Worm (Caenorhabditis elegans): ENCODE data around the gene clec-7.
"Not testable (repeated sequence)": the region's sequence is repeated elsewhere in the genome, so short reads cannot be mapped to it uniquely, and the experiment has no call there.

Gene clec-7

ce11 chrV:7328092-7328491 is at the start of gene clec-7:
clec-7 (plus strand) TSS chrV:7328392.
- TF ChIP-seq unc-62 (GFP tag; optimal IDR thresholded peaks at IDR 0.05) = no peak

ce11 chrV:7279090-7279489 is 49.1 kb upstream of the clec-7 start, which contains the start of gene C13A2.4:
C13A2.4 (plus strand) TSS chrV:7279390.
- no peak for TF ChIP-seq unc-62 (GFP tag; optimal IDR thresholded peaks at IDR 0.05)

- no peak for TF ChIP-seq unc-62 (GFP tag; optimal IDR thresholded peaks at IDR 0.05)
Observed at ce11 chrV:7282037-7282436, 46.2 kb upstream of the clec-7 start, which contains the start of gene C13A2.3. C13A2.3 (plus strand) TSS chrV:7282337.

- no peak for TF ChIP-seq unc-62 (GFP tag; optimal IDR thresholded peaks at IDR 0.05)
Observed at ce11 chrV:7288699-7289098, 39.5 kb upstream of the clec-7 start, which contains the start of gene C13A2.1. C13A2.1 (plus strand) TSS chrV:7288999.

ce11 chrV:7295270-7295669 is 32.9 kb upstream of the clec-7 start, which contains the start of gene F07G11.4:
F07G11.4 (minus strand) TSS chrV:7295370.
- no peak for TF ChIP-seq unc-62 (GFP tag; optimal IDR thresholded peaks at IDR 0.05)

DNA sequence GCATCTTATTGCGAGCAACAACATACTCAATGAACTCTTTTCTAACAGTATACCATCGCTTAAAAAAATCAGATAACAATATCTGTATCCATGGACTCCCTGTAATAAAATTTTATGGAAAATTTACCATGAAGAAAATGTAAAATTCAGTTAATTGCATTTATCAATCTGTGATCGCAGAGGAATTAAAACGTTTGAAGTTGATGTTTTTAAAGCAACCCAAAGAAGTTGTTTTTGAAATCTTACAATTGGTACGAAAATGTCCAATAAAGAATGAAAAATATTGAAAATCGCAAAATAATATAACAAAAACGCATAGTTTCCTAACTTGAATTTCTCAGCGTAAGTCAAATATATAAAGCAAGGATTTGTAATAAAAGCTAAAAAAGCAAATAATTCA is 30.9 kb upstream of the clec-7 start, which contains the start of gene srj-32:
Gene srj-32 (minus strand): TSS at position 101 of the 400 bp plus-strand sequence.
- no peak for TF ChIP-seq unc-62 (GFP tag; optimal IDR thresholded peaks at IDR 0.05)

DNA sequence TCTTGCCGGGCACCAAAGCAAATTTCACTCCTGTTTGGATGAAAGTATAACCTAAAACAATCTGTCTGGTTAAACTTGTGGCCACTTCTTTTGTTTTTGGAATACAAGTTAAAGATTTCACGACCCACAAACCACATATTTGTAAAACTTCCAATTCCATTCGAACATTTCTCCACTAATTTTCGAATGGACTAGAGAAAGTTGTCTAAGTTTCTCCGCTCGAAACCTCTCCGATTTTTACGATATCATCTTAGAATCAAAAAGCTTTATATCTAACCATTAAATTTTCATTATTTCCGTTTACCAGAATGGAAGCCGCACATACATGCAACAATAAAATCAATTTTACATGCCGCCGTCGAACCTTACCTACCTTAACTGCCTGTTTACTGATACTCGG is 29.7 kb upstream of the clec-7 start, which contains the start of gene F07G11.3:
Gene F07G11.3 (plus strand): TSS at position 301 of the 400 bp plus-strand sequence.
- no peak for TF ChIP-seq unc-62 (GFP tag; optimal IDR thresholded peaks at IDR 0.05)

DNA sequence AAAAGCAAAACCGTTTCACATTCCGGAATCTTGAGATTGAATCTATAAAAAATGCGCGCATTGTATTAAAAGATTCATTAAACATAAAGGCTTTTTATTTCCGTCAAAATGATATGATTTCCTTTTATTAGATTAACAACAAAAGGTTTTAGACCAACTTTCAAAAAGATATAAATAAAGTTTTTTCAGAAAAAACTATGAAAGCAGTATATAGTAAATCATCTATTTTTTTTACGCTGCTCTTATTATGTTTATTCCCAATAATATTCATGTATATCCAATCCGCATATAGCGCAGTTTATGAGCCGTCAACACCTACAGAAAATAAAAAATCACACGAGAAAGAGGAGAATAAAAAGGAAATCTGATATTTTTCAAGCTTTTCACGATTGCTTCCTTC is 23.7 kb upstream of the clec-7 start, which contains the start of gene F07G11.2:
Gene F07G11.2 (plus strand): TSS at position 301 of the 400 bp plus-strand sequence.
- TF ChIP-seq unc-62 (GFP tag; optimal IDR thresholded peaks at IDR 0.05) = not testable (repeated sequence)

ce11 chrV:7307089-7307488 is 21.1 kb upstream of the clec-7 start, which contains the start of gene F07G11.1:
F07G11.1 (plus strand) TSS chrV:7307389.
- no peak for TF ChIP-seq unc-62 (GFP tag; optimal IDR thresholded peaks at IDR 0.05)

DNA sequence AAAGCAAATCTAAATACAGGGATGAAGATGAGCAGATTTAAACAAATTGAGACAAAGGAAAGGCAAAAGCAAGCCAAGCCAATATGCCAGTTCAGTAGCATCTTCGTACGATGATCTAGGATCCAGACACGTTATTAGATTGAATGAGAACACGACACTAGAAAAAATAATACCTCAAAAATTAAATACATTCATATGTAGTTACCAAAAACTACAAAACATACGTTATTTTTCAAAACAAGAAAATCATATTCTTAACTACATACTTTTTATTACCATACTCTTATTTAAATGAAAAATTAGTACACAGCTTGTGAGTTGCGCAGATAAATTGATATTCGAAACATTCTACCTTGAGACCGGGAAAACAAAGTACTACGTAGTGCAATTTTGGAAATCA is 15.0 kb upstream of the clec-7 start, which contains the start of gene srx-6:
Gene srx-6 (minus strand): TSS at position 101 of the 400 bp plus-strand sequence.
- no peak for TF ChIP-seq unc-62 (GFP tag; optimal IDR thresholded peaks at IDR 0.05)

DNA sequence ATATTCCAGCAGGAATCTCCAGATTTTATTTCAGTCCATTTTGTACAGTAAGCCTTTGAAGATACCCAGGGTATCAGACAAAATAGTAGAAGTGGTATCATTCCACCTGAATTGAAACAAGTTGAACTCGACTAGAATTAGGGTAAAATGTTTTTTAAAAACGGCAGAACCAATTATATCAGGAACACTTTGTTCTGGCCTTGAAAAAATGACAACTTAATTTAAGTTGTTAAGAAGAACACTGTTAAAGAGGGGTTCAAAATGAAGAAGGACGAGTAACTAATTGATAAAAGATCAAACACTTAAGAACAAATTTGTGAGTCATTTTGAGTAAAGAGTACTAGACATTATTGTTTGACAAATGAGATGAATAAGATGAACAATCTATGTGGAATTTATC is 7.3 kb upstream of the clec-7 start, which contains the start of gene lmd-4:
Gene lmd-4 (minus strand): TSS at position 101 of the 400 bp plus-strand sequence.
- no peak for TF ChIP-seq unc-62 (GFP tag; optimal IDR thresholded peaks at IDR 0.05)

- no peak for TF ChIP-seq unc-62 (GFP tag; optimal IDR thresholded peaks at IDR 0.05)
Observed at ce11 chrV:7321915-7322314, 6.3 kb upstream of the clec-7 start, which contains the start of gene F10G2.10. F10G2.10 (plus strand) TSS chrV:7322215.

ce11 chrV:7325285-7325684 is 2.9 kb upstream of the clec-7 start, which contains the start of gene srx-92:
srx-92 (minus strand) TSS chrV:7325385.
- no peak for TF ChIP-seq unc-62 (GFP tag; optimal IDR thresholded peaks at IDR 0.05)

ce11 chrV:7326928-7327327 is 1.3 kb upstream of the clec-7 start, which contains the start of gene F10G2.4:
F10G2.4 (plus strand) TSS chrV:7327228.
- TF ChIP-seq unc-62 (GFP tag; optimal IDR thresholded peaks at IDR 0.05) = no peak

ce11 chrV:7330868-7331267 is 2.7 kb downstream of the clec-7 start, which contains the start of gene F10G2.2:
F10G2.2 (plus strand) TSS chrV:7331168.
- TF ChIP-seq unc-62 (GFP tag; optimal IDR thresholded peaks at IDR 0.05) = no peak

DNA sequence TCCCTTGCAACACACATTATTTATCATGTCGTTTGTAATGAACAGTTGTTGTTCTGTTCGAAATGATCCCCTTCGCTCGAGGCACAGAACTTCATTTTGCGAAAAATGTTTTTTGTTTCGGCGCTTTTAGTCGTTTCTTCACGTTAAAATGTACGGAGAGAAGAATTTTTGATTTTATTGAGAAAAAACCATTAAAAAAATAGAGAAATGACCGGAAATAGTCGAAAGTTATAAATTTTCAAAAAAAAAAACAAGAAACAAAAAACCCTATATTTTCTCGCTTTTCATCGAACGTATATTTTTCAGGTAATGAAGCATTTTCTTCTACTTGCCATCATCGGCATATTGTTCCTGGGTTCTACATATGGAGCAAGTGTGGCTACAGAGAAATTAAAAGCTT is 4.1 kb downstream of the clec-7 start, which contains the start of gene F10G2.1:
Gene F10G2.1 (plus strand): TSS at position 301 of the 400 bp plus-strand sequence.
- no peak for TF ChIP-seq unc-62 (GFP tag; optimal IDR thresholded peaks at IDR 0.05)

DNA sequence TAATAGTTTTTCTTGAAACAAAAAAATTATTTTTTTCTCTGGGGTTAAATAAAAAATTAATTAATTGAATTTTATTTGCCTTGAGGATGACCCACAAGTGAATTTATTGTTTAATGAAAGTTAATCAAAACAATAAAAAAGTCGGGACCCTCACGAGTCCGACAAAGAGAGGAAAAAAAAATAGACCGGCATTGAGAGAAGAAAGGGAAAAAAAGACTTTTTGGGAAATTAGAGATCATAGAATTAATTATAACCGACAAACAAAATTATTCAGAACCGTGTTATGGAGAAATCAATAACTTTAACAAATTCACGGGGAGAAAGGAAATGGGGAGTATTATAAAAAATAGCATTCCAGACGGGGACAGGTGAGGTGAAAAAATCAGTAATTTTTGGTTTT is 9.0 kb downstream of the clec-7 start, which contains the start of gene F10G2.7:
Gene F10G2.7 (minus strand): TSS at position 101 of the 400 bp plus-strand sequence.
- not testable (repeated sequence) for TF ChIP-seq unc-62 (GFP tag; optimal IDR thresholded peaks at IDR 0.05)
